Worm (Caenorhabditis elegans) whole organism, young adult: Measurements from ENCODE around the gene F16B12.1.

Source experiments
- B0336.3 ChIP-seq: fragments of 200-800 bp; sonication (Bioruptor generic); IDR thresholded peaks from 2 replicates; pipeline ENCODE4 v1.3.6; 2022; ENCODE audit warnings: missing genetic modification characterization, missing compliant biosample characterization
- F10E7.11 ChIP-seq: sonication (generic microtip); optimal IDR thresholded peaks from 2 replicates; lab custom pipeline; 2017; ENCODE audit warnings: mild to moderate bottlenecking, missing genetic modification characterization, moderate library complexity, missing compliant biosample characterization
- F55B11.4 ChIP-seq: sonication (generic microtip); optimal IDR thresholded peaks from 2 replicates; lab custom pipeline; 2016; ENCODE audit warnings: missing compliant biosample characterization, missing genetic modification characterization, borderline replicate concordance; ENCODE audit not compliant: insufficient read depth
- ama-1 ChIP-seq, 3 experiments: fragments of 150-350 bp in 1 of 3; sonication (generic microtip) in 2 of 3; optimal IDR thresholded peaks; 2 replicates each; lab custom pipeline; 2014 to 2018; ENCODE audit warnings: missing biosample characterization in 2 of 3, missing genetic modification characterization in 2 of 3, missing genetic modification reagents in 2 of 3
- bed-2 ChIP-seq: fragments of 200-800 bp; sonication (Bioruptor generic); IDR thresholded peaks from 2 replicates; pipeline ENCODE4 v1.3.6; 2022; ENCODE audit warnings: missing genetic modification reagents, missing genetic modification characterization, missing compliant biosample characterization
- ccch-3 ChIP-seq: fragments of 200-800 bp; sonication (Bioruptor generic); optimal IDR thresholded peaks from 2 replicates; lab custom pipeline; 2018; ENCODE audit warnings: mild to moderate bottlenecking, missing genetic modification characterization, missing compliant biosample characterization
- chd-7 ChIP-seq: sonication (generic microtip); optimal IDR thresholded peaks from 2 replicates; lab custom pipeline; 2016; ENCODE audit warnings: mild to moderate bottlenecking, missing genetic modification characterization, moderate library complexity, missing compliant biosample characterization
- dpff-1 ChIP-seq: sonication (generic microtip); optimal IDR thresholded peaks from 2 replicates; lab custom pipeline; 2017; ENCODE audit warnings: mild to moderate bottlenecking, missing genetic modification characterization, missing compliant biosample characterization
- hrde-1 ChIP-seq: sonication (generic microtip); optimal IDR thresholded peaks from 2 replicates; lab custom pipeline; 2016; ENCODE audit warnings: missing genetic modification characterization, mild to moderate bottlenecking, missing compliant biosample characterization, moderate library complexity, missing genotype, missing genetic modification reagents, borderline replicate concordance
- mxl-1 ChIP-seq: sonication (generic microtip); optimal IDR thresholded peaks from 2 replicates; lab custom pipeline; 2016; ENCODE audit warnings: missing genetic modification characterization, missing compliant biosample characterization
- sea-2 ChIP-seq: fragments of 200-800 bp; sonication (Bioruptor generic); IDR thresholded peaks from 2 replicates; pipeline ENCODE4 v1.3.6; 2022; ENCODE audit warnings: missing genetic modification characterization, missing compliant biosample characterization
- unc-62 ChIP-seq: fragments of 150-350 bp; optimal IDR thresholded peaks from 2 replicates; lab custom pipeline; 2014; ENCODE audit warnings: missing biosample characterization, missing genetic modification reagents, missing genetic modification characterization
- ztf-18 ChIP-seq: sonication (generic microtip); optimal IDR thresholded peaks from 2 replicates; lab custom pipeline; 2016; ENCODE audit warnings: missing genotype, mild to moderate bottlenecking, missing genetic modification characterization, missing compliant biosample characterization

DNA sequence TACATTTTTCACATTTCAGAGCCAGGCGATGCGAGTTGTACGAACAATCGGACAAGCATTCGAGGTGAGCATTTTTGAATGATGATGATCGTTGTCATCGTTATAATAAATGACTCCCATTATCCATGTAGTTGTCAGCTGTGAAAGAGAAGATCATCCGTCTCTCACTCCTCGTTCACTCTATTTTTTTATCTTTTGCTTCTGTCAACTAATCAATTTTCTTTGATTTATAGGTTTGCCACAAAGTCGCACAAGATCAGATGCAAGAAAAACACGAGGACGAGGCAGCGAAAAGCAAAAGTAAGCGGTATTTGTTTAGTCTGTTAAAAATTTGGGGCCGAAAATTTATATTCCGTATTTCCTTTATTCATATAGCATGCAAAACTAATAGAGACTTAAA, 28.8 kb upstream of the F16B12.1 start:
- TF ChIP-seq unc-62 (GFP tag; lab: Kevin White, UChicago) (no peak), ama-1 (optimal IDR thresholded peaks at IDR 0.05; lab: Kevin White, UChicago) (no peak), ama-1 (GFP tag; optimal IDR thresholded peaks at IDR 0.05; lab: Kevin White, UChicago) (no peak), bed-2 (no peak), ztf-18 (tag; lab: Kevin White, UChicago) (no peak), dpff-1 (tag; lab: Kevin White, UChicago) (no peak), mxl-1 (tag; lab: Kevin White, UChicago) (no peak), hrde-1 (tag; lab: Kevin White, UChicago) (no peak), sea-2 (GFP tag; lab: Robert Waterston, UW) (no peak), B0336.3 (GFP tag; lab: Robert Waterston, UW) (no peak), ccch-3 (GFP tag; lab: Kevin White, UChicago) (no peak), chd-7 (tag; lab: Kevin White, UChicago) (no peak), F55B11.4 (tag; lab: Kevin White, UChicago) (no peak), F10E7.11 (tag; lab: Kevin White, UChicago) (no peak)
